In the genomic region with DNA sequence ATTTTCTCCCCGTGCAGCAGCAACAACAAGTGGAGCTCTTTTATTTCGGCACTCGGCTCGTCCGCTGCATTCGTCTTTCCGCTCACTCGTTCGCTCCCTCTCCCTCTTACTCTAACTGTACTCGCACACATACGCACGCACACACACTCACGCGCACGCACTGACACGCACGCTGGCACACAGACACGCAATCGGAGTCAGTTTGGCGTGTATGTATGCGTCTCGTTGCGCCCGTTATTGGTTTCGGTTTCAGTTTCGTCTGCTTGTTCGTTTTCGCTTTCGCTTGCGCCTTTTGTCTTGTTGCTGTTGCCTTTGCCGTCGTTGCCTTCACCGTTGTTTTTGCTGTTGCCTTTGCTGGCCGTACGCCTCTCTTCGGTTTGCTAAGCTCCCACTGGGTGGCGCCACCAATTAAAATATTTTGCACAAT, we compare ENCODE assay signal across 1 fruit fly cellular context.
TF ChIP-seq lines count a peak whose summit lies in the region.

No protein-coding gene starts in this region.

TF ChIP-seq in whole organism, embryonic, 481 proteins besides CTCF, POLR2A, EP300 and RAD21 (continued from another document):
- no peak for TF ChIP-seq CG10209 (GFP tag; optimal IDR thresholded peaks at IDR 0.05; lab: Kevin White, UChicago)
- TF ChIP-seq MESR4 (GFP tag; optimal IDR thresholded peaks at IDR 0.05; lab: Kevin White, UChicago): no peak
- no peak for TF ChIP-seq yki (optimal IDR thresholded peaks at IDR 0.05; lab: Kevin White, UChicago)
- TF ChIP-seq CG16779 (GFP tag; IDR thresholded peaks at IDR 0.05; lab: Robert Waterston, UW): no peak
- TF ChIP-seq CG2202 (tag; optimal IDR thresholded peaks at IDR 0.05; lab: Kevin White, UChicago): peak; percentile 1
- TF ChIP-seq Hr39 (optimal IDR thresholded peaks at IDR 0.05; lab: Kevin White, UChicago): peak; percentile 98
- no peak for TF ChIP-seq Dfd (GFP tag; optimal IDR thresholded peaks at IDR 0.05; lab: Kevin White, UChicago)
- TF ChIP-seq CG4360 (GFP tag; IDR thresholded peaks at IDR 0.05; lab: Robert Waterston, UW): 0 out of 2 replicates have a peak, but pooled peaks have one; percentile 30
- peak; percentile 14 for TF ChIP-seq CG2712 (tag; optimal IDR thresholded peaks at IDR 0.05; lab: Kevin White, UChicago)
- TF ChIP-seq sob (GFP tag; IDR thresholded peaks at IDR 0.05; lab: Robert Waterston, UW): no peak
- no peak for TF ChIP-seq CG6854 (GFP tag; optimal IDR thresholded peaks at IDR 0.05; lab: Kevin White, UChicago)
- TF ChIP-seq row (GFP tag; IDR thresholded peaks at IDR 0.05; lab: Robert Waterston, UW): 0 out of 3 replicates have a peak, but pooled peaks have one; percentile 48
- 0 out of 3 replicates have a peak, but pooled peaks have one; percentile 34 for TF ChIP-seq CG11456 (GFP tag; IDR thresholded peaks at IDR 0.05; lab: Robert Waterston, UW)
- TF ChIP-seq repo (GFP tag; optimal IDR thresholded peaks at IDR 0.05; lab: Kevin White, UChicago): no peak
- TF ChIP-seq ase (GFP tag; IDR thresholded peaks at IDR 0.05; lab: Robert Waterston, UW): no peak
- peak; percentile 50 for TF ChIP-seq CG1832 (GFP tag; optimal IDR thresholded peaks at IDR 0.05; lab: Kevin White, UChicago)
- TF ChIP-seq wor (GFP tag; IDR thresholded peaks at IDR 0.05; lab: Robert Waterston, UW): no peak
- TF ChIP-seq CG1529 (GFP tag; optimal IDR thresholded peaks at IDR 0.05; lab: Kevin White, UChicago): no peak
- peak; percentile 52 for TF ChIP-seq CG15479 (GFP tag; optimal IDR thresholded peaks at IDR 0.05; lab: Kevin White, UChicago)
- TF ChIP-seq Atf3 (GFP tag; optimal IDR thresholded peaks at IDR 0.05; lab: Kevin White, UChicago): no peak
- no peak for TF ChIP-seq CG3847 (GFP tag; IDR thresholded peaks at IDR 0.05; lab: Robert Waterston, UW)
- no peak for TF ChIP-seq CG7271 (tag; optimal IDR thresholded peaks at IDR 0.05; lab: Kevin White, UChicago)
- no peak for TF ChIP-seq ATbp (GFP tag; optimal IDR thresholded peaks at IDR 0.05; lab: Kevin White, UChicago)
- no peak for TF ChIP-seq phol (tag; optimal IDR thresholded peaks at IDR 0.05; lab: Kevin White, UChicago)
- TF ChIP-seq CG10267 (tag; optimal IDR thresholded peaks at IDR 0.05; lab: Kevin White, UChicago): no peak
- TF ChIP-seq mld (GFP tag; IDR thresholded peaks at IDR 0.05; lab: Robert Waterston, UW; ENCODE audit: partially characterized antibody): no peak
- no peak for TF ChIP-seq vfl (GFP tag; optimal IDR thresholded peaks at IDR 0.05; lab: Kevin White, UChicago)
- TF ChIP-seq D19B (GFP tag; optimal IDR thresholded peaks at IDR 0.05; lab: Kevin White, UChicago): no peak
- TF ChIP-seq Ssrp (tag; optimal IDR thresholded peaks at IDR 0.05; lab: Kevin White, UChicago): no peak
- TF ChIP-seq gsb-n (tag; optimal IDR thresholded peaks at IDR 0.05; lab: Kevin White, UChicago): no peak
- peak; percentile 30; the same call in 1 of the 2 replicates for TF ChIP-seq Adf1 (GFP tag; IDR thresholded peaks at IDR 0.05; lab: Robert Waterston, UW)
- no peak for TF ChIP-seq Fer1 (GFP tag; optimal IDR thresholded peaks at IDR 0.05; lab: Kevin White, UChicago)
- 0 out of 3 replicates have a peak, but pooled peaks have one; percentile 30 for TF ChIP-seq Optix (GFP tag; IDR thresholded peaks at IDR 0.05; lab: Robert Waterston, UW)
- no peak for TF ChIP-seq ERR (GFP tag; optimal IDR thresholded peaks at IDR 0.05; lab: Kevin White, UChicago)
- TF ChIP-seq jing (GFP tag; optimal IDR thresholded peaks at IDR 0.05; lab: Kevin White, UChicago): no peak
- no peak for TF ChIP-seq D19A (tag; optimal IDR thresholded peaks at IDR 0.05; lab: Kevin White, UChicago)
- TF ChIP-seq CG17912 (GFP tag; optimal IDR thresholded peaks at IDR 0.05; lab: Kevin White, UChicago): no peak
- peak; percentile 88 for TF ChIP-seq CG2199 (GFP tag; IDR thresholded peaks at IDR 0.05; lab: Robert Waterston, UW)
- TF ChIP-seq CG7928 (GFP tag; optimal IDR thresholded peaks at IDR 0.05; lab: Kevin White, UChicago): no peak
- TF ChIP-seq p53 (GFP tag; optimal IDR thresholded peaks at IDR 0.05; lab: Kevin White, UChicago): peak; percentile 0
- TF ChIP-seq Bteb2 (GFP tag; optimal IDR thresholded peaks at IDR 0.05; lab: Kevin White, UChicago): no peak
- no peak for TF ChIP-seq CG43689 (GFP tag; IDR thresholded peaks at IDR 0.05; lab: Robert Waterston, UW)
- TF ChIP-seq pan (optimal IDR thresholded peaks at IDR 0.05; lab: Kevin White, UChicago): no peak
- no peak for TF ChIP-seq pan (GFP tag; optimal IDR thresholded peaks at IDR 0.05 in 1 of 2, IDR thresholded peaks at IDR 0.05 in 1 of 2)
- TF ChIP-seq Chrac-16 (GFP tag; optimal IDR thresholded peaks at IDR 0.05; lab: Kevin White, UChicago): no peak
- TF ChIP-seq Sin3A (optimal IDR thresholded peaks at IDR 0.05; lab: Kevin White, UChicago): no peak
TF ChIP-seq in whole organism, embryonic: peak in this region for 45.
